Worm (Caenorhabditis elegans) whole organism, L2 larva: Measurements from ENCODE around the gene gar-1.

Experiments used
- C34F6.9 ChIP-seq: fragments of 150-350 bp; optimal IDR thresholded peaks from 2 replicates; lab custom pipeline; 2014; ENCODE audit warnings: missing biosample characterization, missing genetic modification characterization
- F13H6.1 ChIP-seq: sonication (generic microtip); optimal IDR thresholded peaks from 2 replicates; lab custom pipeline; 2016; ENCODE audit warnings: missing genetic modification characterization, missing compliant biosample characterization
- aly-2 ChIP-seq: fragments of 150-350 bp; optimal IDR thresholded peaks from 2 replicates; lab custom pipeline; 2014; ENCODE audit warnings: missing biosample characterization, missing genetic modification characterization
- ceh-82 ChIP-seq: fragments of 150-350 bp; optimal IDR thresholded peaks from 2 replicates; lab custom pipeline; 2014; ENCODE audit warnings: missing biosample characterization, missing genetic modification characterization
- lin-13 ChIP-seq: fragments of 150-350 bp; optimal IDR thresholded peaks from 2 replicates; lab custom pipeline; 2014; ENCODE audit warnings: missing biosample characterization, missing genetic modification reagents, missing genetic modification characterization
- lin-39 ChIP-seq: fragments of 150-350 bp; optimal IDR thresholded peaks from 2 replicates; lab custom pipeline; 2014; ENCODE audit warnings: missing biosample characterization, missing genetic modification reagents, missing genetic modification characterization
- nhr-10 ChIP-seq: sonication (generic microtip); optimal IDR thresholded peaks from 2 replicates; lab custom pipeline; 2017; ENCODE audit warnings: missing biosample characterization, missing genetic modification characterization
- nhr-11 ChIP-seq: fragments of 150-350 bp; optimal IDR thresholded peaks from 2 replicates; lab custom pipeline; 2014; ENCODE audit warnings: missing biosample characterization, missing genetic modification characterization
- nhr-237 ChIP-seq: fragments of 150-350 bp; optimal IDR thresholded peaks from 2 replicates; lab custom pipeline; 2014; ENCODE audit warnings: missing biosample characterization, missing genetic modification characterization
- nhr-25 ChIP-seq: fragments of 150-350 bp; sonication (generic microtip); optimal IDR thresholded peaks from 3 replicates; lab custom pipeline; 2014; ENCODE audit warnings: missing biosample characterization, missing genetic modification characterization
- snpc-4 ChIP-seq: fragments of 150-350 bp; optimal IDR thresholded peaks from 2 replicates; lab custom pipeline; 2014; ENCODE audit warnings: missing biosample characterization, missing genetic modification characterization
- unc-55 ChIP-seq: fragments of 150-350 bp; sonication (generic microtip); optimal IDR thresholded peaks from 3 replicates; lab custom pipeline; 2014; ENCODE audit warnings: missing biosample characterization, missing genetic modification reagents, missing genetic modification characterization

- TF ChIP-seq aly-2 (tag; lab: Kevin White, UChicago) (no peak), C34F6.9 (no peak), F13H6.1 (tag; lab: Kevin White, UChicago) (no peak), lin-13 (GFP tag; lab: Kevin White, UChicago) (no peak), unc-55 (GFP tag; lab: Kevin White, UChicago) (no peak), snpc-4 (tag; lab: Kevin White, UChicago) (no peak), nhr-237 (tag; lab: Kevin White, UChicago) (no peak), nhr-10 (no peak), ceh-82 (tag; lab: Kevin White, UChicago) (no peak), lin-39 (tag; lab: Kevin White, UChicago) (no peak), nhr-11 (no peak), nhr-25 (tag; lab: Kevin White, UChicago) (no peak)
Observed at ce11 chrX:6433688-6434087, 51.0 kb downstream of the gar-1 start, which contains the start of gene K10C2.2.
